Worm (Caenorhabditis elegans) whole organism, early embryonic: ENCODE data around the gene shpk-1.

Experiments used
- F13C5.2 ChIP-seq: sonication (generic microtip); optimal IDR thresholded peaks from 2 replicates; lab custom pipeline; 2017; ENCODE audit warnings: mild to moderate bottlenecking, missing genetic modification characterization, inconsistent platforms, missing compliant biosample characterization
- ama-1 ChIP-seq: fragments of 150-350 bp; optimal IDR thresholded peaks from 2 replicates; lab custom pipeline; 2014
- ceh-13 ChIP-seq: fragments of 200-800 bp; sonication (Bioruptor generic); optimal IDR thresholded peaks from 2 replicates; lab custom pipeline; 2018; ENCODE audit warnings: mild to moderate bottlenecking, missing genetic modification characterization, missing compliant biosample characterization
- hnd-1 ChIP-seq: sonication (generic microtip); optimal IDR thresholded peaks from 2 replicates; lab custom pipeline; 2016; ENCODE audit warnings: missing genetic modification characterization, missing compliant biosample characterization
- sea-1 ChIP-seq: fragments of 200-800 bp; sonication (Bioruptor generic); conservative IDR thresholded peaks from 2 replicates; pipeline ENCODE4 v1.3.6; 2022; ENCODE audit warnings: missing genetic modification characterization, missing compliant biosample characterization
- tra-4 ChIP-seq: sonication (generic microtip); optimal IDR thresholded peaks from 2 replicates; lab custom pipeline; 2017; ENCODE audit warnings: missing genetic modification characterization, missing compliant biosample characterization

DNA sequence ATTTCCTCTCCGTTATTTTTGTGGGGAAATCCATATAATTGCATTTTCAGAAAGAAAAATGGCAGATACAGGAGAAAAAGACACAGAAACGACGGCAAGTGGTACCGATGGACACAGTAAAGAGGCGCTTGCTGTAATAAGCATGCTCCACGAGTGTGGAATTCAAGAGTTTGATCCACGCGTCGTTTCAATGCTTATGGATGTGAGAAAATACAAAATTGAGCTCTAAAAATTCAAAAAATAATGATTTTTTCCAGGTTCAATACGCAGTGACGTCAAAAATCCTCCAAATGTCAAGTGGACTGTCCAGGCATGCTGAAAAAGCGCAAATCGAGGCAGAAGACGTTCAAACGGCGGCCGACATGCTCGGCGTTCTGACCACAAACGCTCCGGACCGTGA is 16.4 kb downstream of the shpk-1 start, which contains the start of gene taf-9:
- TF ChIP-seq ceh-13 (GFP tag; lab: Kevin White, UChicago) (no peak), sea-1 (no peak), ama-1 (no peak), hnd-1 (tag; lab: Kevin White, UChicago) (no peak), F13C5.2 (tag; lab: Kevin White, UChicago) (no peak), tra-4 (no peak)
